Fruit fly (Drosophila melanogaster) whole organism, embryonic: ENCODE results near the gene Cpr67Fa1.

Source experiments
- CG10267 ChIP-seq: fragments of 200-800 bp; sonication (Bioruptor generic); optimal IDR thresholded peaks from 2 replicates; lab custom pipeline; 2018; ENCODE audit warnings: missing biosample characterization, mild to moderate bottlenecking, missing genetic modification characterization, moderate library complexity
- CG10979 ChIP-seq: fragments of 200-800 bp; sonication (Bioruptor generic); optimal IDR thresholded peaks from 2 replicates; lab custom pipeline; 2018; ENCODE audit warnings: missing biosample characterization, mild to moderate bottlenecking, missing genetic modification characterization, moderate library complexity
- CG1603 ChIP-seq: fragments of 200-800 bp; sonication (Bioruptor generic); optimal IDR thresholded peaks from 2 replicates; lab custom pipeline; 2019; ENCODE audit warnings: missing biosample characterization, mild to moderate bottlenecking, missing genetic modification characterization, moderate library complexity
- CG17612 ChIP-seq: fragments of 200-800 bp; sonication (Bioruptor generic); IDR thresholded peaks from 2 replicates; pipeline ENCODE4 v1.3.6; 2022; ENCODE audit warnings: missing biosample characterization, missing genetic modification characterization
- CG2199 ChIP-seq: fragments of 200-800 bp; sonication (Bioruptor generic); IDR thresholded peaks from 3 replicates; pipeline ENCODE4 v1.3.6; 2022; ENCODE audit warnings: missing biosample characterization, missing genetic modification characterization
- CG31441 ChIP-seq: fragments of 200-800 bp; sonication (Bioruptor generic); IDR thresholded peaks from 2 replicates; pipeline ENCODE4 v1.3.6; 2022; ENCODE audit warnings: missing biosample characterization, missing genetic modification characterization
- CG32767 ChIP-seq: fragments of 200-800 bp; sonication (Bioruptor generic); IDR thresholded peaks from 2 replicates; pipeline ENCODE4 v1.3.6; 2022; ENCODE audit warnings: missing biosample characterization, missing genetic modification characterization
- CG3847 ChIP-seq: fragments of 200-800 bp; sonication (Bioruptor generic); IDR thresholded peaks from 2 replicates; pipeline ENCODE4 v1.3.6; 2022; ENCODE audit warnings: missing biosample characterization, missing genetic modification characterization
- CG42726 ChIP-seq: fragments of 200-800 bp; sonication (Bioruptor generic); IDR thresholded peaks from 2 replicates; pipeline ENCODE4 v1.3.6; 2022; ENCODE audit warnings: missing biosample characterization, missing genetic modification characterization; ENCODE audit not compliant: partially characterized antibody
- CG4360 ChIP-seq: fragments of 200-800 bp; sonication (Bioruptor generic); IDR thresholded peaks from 2 replicates; pipeline ENCODE4 v1.3.6; 2022; ENCODE audit warnings: missing biosample characterization, missing genetic modification characterization
- CG4707 ChIP-seq: fragments of 200-800 bp; sonication (Bioruptor generic); optimal IDR thresholded peaks from 2 replicates; lab custom pipeline; 2018; ENCODE audit warnings: missing biosample characterization, mild to moderate bottlenecking, missing genetic modification characterization, moderate library complexity
- CG5953 ChIP-seq: fragments of 200-800 bp; sonication (Bioruptor generic); IDR thresholded peaks from 2 replicates; pipeline ENCODE4 v1.3.6; 2022; ENCODE audit warnings: missing biosample characterization, missing genetic modification characterization
- CG6791 ChIP-seq: fragments of 200-800 bp; sonication (Bioruptor generic); IDR thresholded peaks from 3 replicates; pipeline ENCODE4 v1.3.6; 2022; ENCODE audit warnings: missing biosample characterization, missing genetic modification characterization; ENCODE audit not compliant: partially characterized antibody
- CG7556 ChIP-seq: fragments of 200-800 bp; sonication (Bioruptor generic); optimal IDR thresholded peaks from 2 replicates; lab custom pipeline; 2017; ENCODE audit warnings: missing biosample characterization, mild to moderate bottlenecking, missing genetic modification characterization
- E2f2 ChIP-seq: fragments of 200-800 bp; sonication (Bioruptor generic); IDR thresholded peaks from 2 replicates; pipeline ENCODE4 v1.3.6; 2022; ENCODE audit warnings: missing biosample characterization, missing genetic modification characterization
- Ets65A ChIP-seq: fragments of 200-800 bp; sonication (Bioruptor generic); peaks from one replicate; lab custom pipeline; 2016; ENCODE audit warnings: missing biosample characterization, missing genetic modification characterization
- GATAe ChIP-seq: fragments of 200-800 bp; sonication (Bioruptor generic); conservative IDR thresholded peaks from 2 replicates; pipeline ENCODE4 v1.3.6; 2022; ENCODE audit warnings: missing biosample characterization, missing genetic modification characterization
- HLH3B ChIP-seq: fragments of 200-800 bp; sonication (Bioruptor generic); IDR thresholded peaks from 2 replicates; pipeline ENCODE4 v1.3.6; 2022; ENCODE audit warnings: missing biosample characterization, missing genetic modification characterization
- Hand ChIP-seq: fragments of 200-800 bp; sonication (Bioruptor generic); optimal IDR thresholded peaks from 2 replicates; lab custom pipeline; 2017; ENCODE audit warnings: mild to moderate bottlenecking, missing biosample characterization, missing genetic modification reagents, missing genetic modification characterization
- MESR4 ChIP-seq: fragments of 200-800 bp; sonication (Bioruptor generic); optimal IDR thresholded peaks from 2 replicates; lab custom pipeline; 2018; ENCODE audit warnings: missing biosample characterization, mild to moderate bottlenecking, missing genetic modification characterization, moderate library complexity
- Optix ChIP-seq: fragments of 200-800 bp; sonication (Bioruptor generic); IDR thresholded peaks from 3 replicates; pipeline ENCODE4 v1.3.6; 2022; ENCODE audit warnings: missing biosample characterization, missing genetic modification characterization
- Stat92E ChIP-seq, 3 experiments: fragments of >200 bp in 2 of 3; fragments of 200-800 bp in 1 of 3; sonication (Bioruptor generic) in 1 of 3; optimal IDR thresholded peaks; 2 replicates each; lab custom pipeline; 2017 to 2019; ENCODE audit warnings: missing biosample characterization in 3 of 3, missing genetic modification characterization in 3 of 3, mild to moderate bottlenecking in 1 of 3, moderate library complexity in 1 of 3
- Usf ChIP-seq: fragments of 200-800 bp; sonication (Bioruptor generic); optimal IDR thresholded peaks from 2 replicates; lab custom pipeline; 2017; ENCODE audit warnings: missing genotype, missing biosample characterization, missing genetic modification characterization
- Xrp1 ChIP-seq: fragments of 200-800 bp; sonication (Bioruptor generic); IDR thresholded peaks from 2 replicates; pipeline ENCODE4 v1.3.6; 2022; ENCODE audit warnings: missing biosample characterization, missing genetic modification characterization
- cas ChIP-seq: fragments of 200-800 bp; sonication (Bioruptor generic); IDR thresholded peaks from 2 replicates; pipeline ENCODE4 v1.3.6; 2022; ENCODE audit warnings: missing biosample characterization, missing genetic modification characterization
- cg ChIP-seq: fragments of 200-800 bp; sonication (Bioruptor generic); optimal IDR thresholded peaks from 3 replicates; lab custom pipeline; 2019; ENCODE audit warnings: missing biosample characterization, mild to moderate bottlenecking, missing genetic modification characterization, moderate library complexity
- chm ChIP-seq: fragments of 200-800 bp; sonication (Bioruptor generic); IDR thresholded peaks from 2 replicates; pipeline ENCODE4 v1.3.6; 2022; ENCODE audit warnings: missing biosample characterization, missing genetic modification characterization
- crol ChIP-seq: fragments of 200-800 bp; sonication (Bioruptor generic); IDR thresholded peaks from 2 replicates; pipeline ENCODE4 v1.3.6; 2022; ENCODE audit warnings: missing biosample characterization, missing genetic modification characterization
- dmrt11E ChIP-seq: fragments of 200-800 bp; sonication (Bioruptor generic); optimal IDR thresholded peaks from 3 replicates; lab custom pipeline; 2018; ENCODE audit warnings: missing biosample characterization, mild to moderate bottlenecking, missing genetic modification characterization, moderate library complexity
- esg ChIP-seq: fragments of 200-800 bp; sonication (Bioruptor generic); conservative IDR thresholded peaks from 2 replicates; pipeline ENCODE4 v1.3.6; 2022; ENCODE audit warnings: missing biosample characterization, missing genetic modification characterization
- grn ChIP-seq: fragments of 200-800 bp; sonication (Bioruptor generic); optimal IDR thresholded peaks from 3 replicates; lab custom pipeline; 2017; ENCODE audit warnings: missing biosample characterization, missing genetic modification characterization
- kni ChIP-seq: fragments of 200-800 bp; sonication (Bioruptor generic); optimal IDR thresholded peaks from 3 replicates; lab custom pipeline; 2017; ENCODE audit warnings: mild to moderate bottlenecking, missing biosample characterization, missing genetic modification reagents, missing genetic modification characterization
- lola ChIP-seq, 3 experiments: fragments of >200 bp in 2 of 3; fragments of 200-800 bp in 1 of 3; sonication (Bioruptor generic) in 1 of 3; optimal IDR thresholded peaks; 2 replicates each; lab custom pipeline; 2017 to 2019; ENCODE audit warnings: missing biosample characterization in 3 of 3, missing genetic modification characterization in 3 of 3, mild to moderate bottlenecking in 1 of 3, moderate library complexity in 1 of 3
- lov ChIP-seq, 2 experiments: fragments of 200-800 bp in 1 of 2; fragments of >200 bp in 1 of 2; sonication (Bioruptor generic) in 1 of 2; IDR thresholded peaks in 1 of 2; optimal IDR thresholded peaks in 1 of 2; 2 replicates in 1 of 2; 3 replicates in 1 of 2; pipeline versions ENCODE4 v1.3.6 to Lab custom; 2017 to 2022; ENCODE audit warnings: missing biosample characterization in 1 of 2, missing genetic modification characterization in 1 of 2
- maf-S ChIP-seq: fragments of 200-800 bp; sonication (Bioruptor generic); optimal IDR thresholded peaks from 2 replicates; lab custom pipeline; 2016; ENCODE audit warnings: missing biosample characterization, missing genetic modification characterization
- phol ChIP-seq: fragments of 200-800 bp; sonication (Bioruptor generic); optimal IDR thresholded peaks from 3 replicates; lab custom pipeline; 2018; ENCODE audit warnings: missing biosample characterization, mild to moderate bottlenecking, missing genetic modification characterization, moderate library complexity
- psq ChIP-seq: fragments of 200-800 bp; sonication (Bioruptor generic); optimal IDR thresholded peaks from 2 replicates; lab custom pipeline; 2017; ENCODE audit warnings: missing biosample characterization, missing genetic modification characterization
- row ChIP-seq: fragments of 200-800 bp; sonication (Bioruptor generic); IDR thresholded peaks from 3 replicates; pipeline ENCODE4 v1.3.6; 2022; ENCODE audit warnings: missing biosample characterization, missing genetic modification characterization
- sd ChIP-seq: fragments of 200-800 bp; sonication (Bioruptor generic); optimal IDR thresholded peaks from 3 replicates; lab custom pipeline; 2018; ENCODE audit warnings: missing biosample characterization, mild to moderate bottlenecking, missing genetic modification characterization, moderate library complexity
- sens ChIP-seq: fragments of 200-800 bp; sonication (Bioruptor generic); peaks from one replicate; lab custom pipeline; 2016; ENCODE audit warnings: missing biosample characterization, missing genetic modification characterization
- sqz ChIP-seq: fragments of 200-800 bp; sonication (Bioruptor generic); optimal IDR thresholded peaks from 3 replicates; lab custom pipeline; 2018; ENCODE audit warnings: missing biosample characterization, mild to moderate bottlenecking, missing genetic modification characterization
- tgo ChIP-seq: fragments of 200-800 bp; sonication (Bioruptor generic); IDR thresholded peaks from 3 replicates; pipeline ENCODE4 v1.3.6; 2022; ENCODE audit warnings: missing biosample characterization, missing genetic modification characterization
- trem ChIP-seq: fragments of 200-800 bp; optimal IDR thresholded peaks from 3 replicates; lab custom pipeline; 2019; ENCODE audit warnings: missing biosample characterization, mild to moderate bottlenecking, missing genetic modification characterization, moderate library complexity
- vvl ChIP-seq: fragments of 200-800 bp; sonication (Bioruptor generic); IDR thresholded peaks from 2 replicates; pipeline ENCODE4 v1.3.6; 2022; ENCODE audit warnings: missing biosample characterization, missing genetic modification characterization
- wek ChIP-seq: fragments of 200-800 bp; sonication (Bioruptor generic); optimal IDR thresholded peaks from 3 replicates; lab custom pipeline; 2018; ENCODE audit warnings: missing biosample characterization, mild to moderate bottlenecking, missing genetic modification characterization, moderate library complexity

The Cpr67Fa1 gene

dm6 chr3L:10848712-10849377, 40.9 kb upstream of the Cpr67Fa1 start (continued):
- TF ChIP-seq sd (tag; lab: Kevin White, UChicago) (peak; percentile 70), crol (0 out of 2 replicates have a peak, but pooled peaks have one; percentile 8), CG7556 (GFP tag; lab: Kevin White, UChicago) (no peak), Ets65A (GFP tag; lab: Kevin White, UChicago) (peak; percentile 67), CG2199 (GFP tag; lab: Robert Waterston, UW) (peak; percentile 95), Stat92E (GFP tag; optimal IDR thresholded peaks at IDR 0.05; lab: Kevin White, UChicago) (peak in 1 of 3 experiments; percentile 73), CG17612 (GFP tag; lab: Robert Waterston, UW) (no peak), kni (GFP tag; lab: Kevin White, UChicago) (peak; percentile 53), CG32767 (GFP tag; lab: Robert Waterston, UW) (peak; percentile 71), phol (tag; lab: Kevin White, UChicago) (no peak), CG4707 (no peak), CG3847 (GFP tag; lab: Robert Waterston, UW) (no peak), grn (GFP tag; lab: Kevin White, UChicago) (peak; percentile 95), cg (GFP tag; lab: Kevin White, UChicago) (peak; percentile 65), sens (GFP tag; lab: Kevin White, UChicago) (peak; percentile 60)

- TF ChIP-seq MESR4 (GFP tag; lab: Kevin White, UChicago) (no peak), dmrt11E (tag; lab: Kevin White, UChicago) (peak; percentile 78), CG10979 (peak; percentile 62), CG1603 (tag; lab: Kevin White, UChicago) (peak; percentile 20), phol (tag; lab: Kevin White, UChicago) (peak; percentile 61), CG42726 (GFP tag; lab: Robert Waterston, UW) (no peak), sd (tag; lab: Kevin White, UChicago) (peak; percentile 83), trem (peak; percentile 44), psq (GFP tag; lab: Kevin White, UChicago) (peak; percentile 57), vvl (GFP tag; lab: Robert Waterston, UW) (peak; percentile 43), maf-S (GFP tag; lab: Kevin White, UChicago) (no peak), wek (GFP tag; lab: Kevin White, UChicago) (no peak), chm (GFP tag; lab: Robert Waterston, UW) (0 out of 2 replicates have a peak, but pooled peaks have one; percentile 66), Usf (GFP tag; lab: Kevin White, UChicago) (no peak), cas (GFP tag; lab: Robert Waterston, UW) (no peak), lola (GFP tag; optimal IDR thresholded peaks at IDR 0.05; lab: Kevin White, UChicago) (peak in 1 of 3 experiments; percentile 62), row (GFP tag; lab: Robert Waterston, UW) (peak; percentile 49; the same call in 2 of the 3 replicates), esg (GFP tag; lab: Robert Waterston, UW) (peak; percentile 22; the same call in 1 of the 2 replicates), CG2199 (GFP tag; lab: Robert Waterston, UW) (peak; percentile 93), CG10267 (tag; lab: Kevin White, UChicago) (peak; percentile 38), CG31441 (GFP tag; lab: Robert Waterston, UW) (peak; percentile 44), tgo (no peak), lov (optimal IDR thresholded peaks at IDR 0.05; lab: Kevin White, UChicago) (no peak), lov (GFP tag; IDR thresholded peaks at IDR 0.05; lab: Robert Waterston, UW) (peak; percentile 44; the same call in 2 of the 3 replicates), CG6791 (GFP tag; lab: Robert Waterston, UW) (no peak), CG4360 (GFP tag; lab: Robert Waterston, UW) (peak; percentile 96), Optix (GFP tag; lab: Robert Waterston, UW) (no peak), Xrp1 (GFP tag; lab: Robert Waterston, UW) (peak; percentile 62; the same call in 1 of the 2 replicates), GATAe (GFP tag; lab: Robert Waterston, UW) (no peak), sqz (GFP tag; lab: Kevin White, UChicago) (peak; percentile 80), Hand (GFP tag; lab: Kevin White, UChicago) (no peak), E2f2 (GFP tag; lab: Robert Waterston, UW) (peak; percentile 9; the same call in 1 of the 2 replicates), HLH3B (GFP tag; lab: Robert Waterston, UW) (0 out of 2 replicates have a peak, but pooled peaks have one; percentile 19), CG5953 (GFP tag; lab: Robert Waterston, UW) (no peak)
Observed at dm6 chr3L:10849620-10850302, 40.0 kb upstream of the Cpr67Fa1 start.
